Fruit fly (Drosophila melanogaster): Measurements from ENCODE around the gene ogre.

ogre gene

dm6 chrX:6983500-6984320 lies 7.4 kb downstream of the ogre start (continued):
- TF ChIP-seq Stat92E (GFP tag; optimal IDR thresholded peaks at IDR 0.05): no peak
- TF ChIP-seq CG15011 (GFP tag; optimal IDR thresholded peaks at IDR 0.05): no peak
- peak; percentile 56 for TF ChIP-seq CG10979 (tag; optimal IDR thresholded peaks at IDR 0.05)
- no peak for TF ChIP-seq CG3726 (GFP tag; IDR thresholded peaks at IDR 0.05)
- TF ChIP-seq abd-A (tag; optimal IDR thresholded peaks at IDR 0.05): no peak
- TF ChIP-seq B-H1 (GFP tag; IDR thresholded peaks at IDR 0.05): no peak
- TF ChIP-seq knrl (GFP tag; IDR thresholded peaks at IDR 0.05; ENCODE audit: partially characterized antibody): no peak
- no peak for TF ChIP-seq Spps (tag; optimal IDR thresholded peaks at IDR 0.05)
- no peak for TF ChIP-seq disco-r (GFP tag; optimal IDR thresholded peaks at IDR 0.05)
- TF ChIP-seq CG7987 (GFP tag; optimal IDR thresholded peaks at IDR 0.05): no peak
- TF ChIP-seq Jarid2 (GFP tag; optimal IDR thresholded peaks at IDR 0.05): no peak
- TF ChIP-seq pita (GFP tag; optimal IDR thresholded peaks at IDR 0.05): no peak
- TF ChIP-seq crol (GFP tag; IDR thresholded peaks at IDR 0.05): peak; percentile 55; the same call in 1 of the 2 replicates
- peak; percentile 8 for TF ChIP-seq CG8924 (tag; optimal IDR thresholded peaks at IDR 0.05)
- TF ChIP-seq CG7963 (GFP tag; IDR thresholded peaks at IDR 0.05; ENCODE audit: partially characterized antibody): no peak
- peak; percentile 13 for TF ChIP-seq sens (GFP tag)
- 0 out of 2 replicates have a peak, but pooled peaks have one; percentile 8 for TF ChIP-seq CG6689 (GFP tag; IDR thresholded peaks at IDR 0.05)
- no peak for TF ChIP-seq CG12942 (GFP tag; optimal IDR thresholded peaks at IDR 0.05)
- no peak for TF ChIP-seq CG18476 (GFP tag; optimal IDR thresholded peaks at IDR 0.05)
- TF ChIP-seq tx (GFP tag; optimal IDR thresholded peaks at IDR 0.05): no peak
- no peak for TF ChIP-seq ATbp (GFP tag; optimal IDR thresholded peaks at IDR 0.05)
- TF ChIP-seq CTCF (GFP tag; optimal IDR thresholded peaks at IDR 0.05): no peak
- no peak for TF ChIP-seq CG1602 (GFP tag; optimal IDR thresholded peaks at IDR 0.05)
- no peak for TF ChIP-seq danr (GFP tag; IDR thresholded peaks at IDR 0.05)
- no peak for TF ChIP-seq CG4404 (GFP tag; IDR thresholded peaks at IDR 0.05)
- TF ChIP-seq fd64A (GFP tag; optimal IDR thresholded peaks at IDR 0.05): no peak
- TF ChIP-seq cg (GFP tag; optimal IDR thresholded peaks at IDR 0.05): no peak
- peak; percentile 7 for TF ChIP-seq CG7839 (tag; optimal IDR thresholded peaks at IDR 0.05)
- no peak for TF ChIP-seq fru (optimal IDR thresholded peaks at IDR 0.05)
- no peak for TF ChIP-seq Nf-YA (GFP tag; IDR thresholded peaks at IDR 0.05)
- TF ChIP-seq slp2 (GFP tag; optimal IDR thresholded peaks at IDR 0.05): no peak
- TF ChIP-seq CG13775 (GFP tag; optimal IDR thresholded peaks at IDR 0.05): no peak
- TF ChIP-seq CG6254 (GFP tag; optimal IDR thresholded peaks at IDR 0.05): no peak
- peak; percentile 1 for TF ChIP-seq CG8388 (GFP tag; optimal IDR thresholded peaks at IDR 0.05)
- peak; percentile 54 for TF ChIP-seq bbx (GFP tag; IDR thresholded peaks at IDR 0.05; ENCODE audit: partially characterized antibody)
- 0 out of 2 replicates have a peak, but pooled peaks have one; percentile 20 for TF ChIP-seq E2f1 (GFP tag; IDR thresholded peaks at IDR 0.05)
- no peak for TF ChIP-seq jigr1 (GFP tag; IDR thresholded peaks at IDR 0.05)
- peak; percentile 25 for TF ChIP-seq unpg (GFP tag; optimal IDR thresholded peaks at IDR 0.05)
- no peak for TF ChIP-seq gce (GFP tag; IDR thresholded peaks at IDR 0.05)
- TF ChIP-seq HLH3B (GFP tag; IDR thresholded peaks at IDR 0.05): peak; percentile 28; the same call in 1 of the 2 replicates
- no peak for TF ChIP-seq CG43689 (GFP tag; IDR thresholded peaks at IDR 0.05)
- TF ChIP-seq CG11723 (GFP tag; optimal IDR thresholded peaks at IDR 0.05): no peak
- TF ChIP-seq CG17361 (GFP tag; IDR thresholded peaks at IDR 0.05): peak; percentile 38; the same call in 1 of the 3 replicates
- peak; percentile 58; the same call in 1 of the 2 replicates for TF ChIP-seq ara (GFP tag; IDR thresholded peaks at IDR 0.05)
- no peak for TF ChIP-seq gsb (GFP tag; IDR thresholded peaks at IDR 0.05)
- no peak for TF ChIP-seq NK7.1 (GFP tag; optimal IDR thresholded peaks at IDR 0.05)
- no peak for TF ChIP-seq CG33213 (GFP tag; optimal IDR thresholded peaks at IDR 0.05)
- peak; percentile 32; the same call in 1 of the 2 replicates for TF ChIP-seq Drgx (GFP tag; IDR thresholded peaks at IDR 0.05)
- no peak for TF ChIP-seq usp (GFP tag; optimal IDR thresholded peaks at IDR 0.05)
- TF ChIP-seq Dbx (GFP tag; IDR thresholded peaks at IDR 0.05): no peak
- no peak for TF ChIP-seq CG4282 (GFP tag; optimal IDR thresholded peaks at IDR 0.05)

All from whole organism, embryonic.